Fruit fly (Drosophila melanogaster) whole organism, wandering third instar larva: ENCODE measurements around the gene CG13315.
A peak's percentile ranks its signal among the peaks of the same experiment; 100 is the strongest.

Experiments used
- Abd-B ChIP-seq: fragments of >200 bp; optimal IDR thresholded peaks from 2 replicates; lab custom pipeline; 2017; ENCODE audit warnings: missing biosample characterization, missing genetic modification characterization
- Hr78 ChIP-seq: fragments of >200 bp; optimal IDR thresholded peaks from 2 replicates; lab custom pipeline; 2017; ENCODE audit warnings: missing biosample characterization, missing genetic modification characterization
- Myc ChIP-seq: fragments of >200 bp; optimal IDR thresholded peaks from 2 replicates; lab custom pipeline; 2017
- fru ChIP-seq: fragments of 200-800 bp; sonication (Bioruptor generic); optimal IDR thresholded peaks from 3 replicates; lab custom pipeline; 2016; ENCODE audit warnings: missing biosample characterization, mild to moderate bottlenecking, missing genetic modification characterization
- lola ChIP-seq: fragments of >200 bp; optimal IDR thresholded peaks from 2 replicates; lab custom pipeline; 2017; ENCODE audit warnings: missing biosample characterization, missing genetic modification characterization
- sv ChIP-seq: fragments of 200-800 bp; sonication (Bioruptor generic); optimal IDR thresholded peaks from 3 replicates; lab custom pipeline; 2016; ENCODE audit warnings: missing biosample characterization, missing genetic modification characterization

dm6 chr3L:9126888-9127689 is 30.4 kb downstream of the CG13315 start:
- TF ChIP-seq sv (GFP tag; lab: Kevin White, UChicago) (no peak), Abd-B (GFP tag; lab: Kevin White, UChicago) (no peak), fru (GFP tag; lab: Kevin White, UChicago) (peak; percentile 24), lola (no peak), Hr78 (no peak), Myc (lab: Kevin White, UChicago) (no peak)
